Worm (Caenorhabditis elegans): ENCODE results near the gene F56B3.9.

DNA sequence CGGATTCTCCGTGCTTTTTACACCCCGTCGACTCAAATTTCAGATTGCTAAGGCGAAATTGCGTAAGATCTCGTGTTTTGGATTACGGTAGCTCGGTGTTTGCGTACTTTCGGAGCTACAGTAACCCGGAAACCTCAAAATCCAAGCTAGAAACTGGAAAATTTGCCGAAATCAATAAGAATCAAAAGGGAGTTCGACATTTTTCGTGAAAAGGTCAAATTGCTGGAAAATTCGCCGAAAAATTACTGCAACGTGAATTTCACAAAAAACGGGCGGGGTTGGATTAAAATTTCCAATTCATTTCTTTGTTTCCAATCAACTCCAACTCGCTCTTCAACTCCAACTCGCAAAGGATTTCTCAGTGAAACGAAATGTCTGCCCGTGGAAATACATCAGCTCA, 16.6 kb downstream of the F56B3.9 start, which contains the start of gene F56B3.6:
- TF ChIP-seq ztf-11 (tag; optimal IDR thresholded peaks at IDR 0.05) (no peak), hlh-1 (tag; optimal IDR thresholded peaks at IDR 0.05) (no peak), pha-4 (tag; optimal IDR thresholded peaks at IDR 0.05) (no peak), elt-3 (tag; optimal IDR thresholded peaks at IDR 0.05) (no peak), nhr-76 (tag; optimal IDR thresholded peaks at IDR 0.05) (no peak), nhr-237 (tag; optimal IDR thresholded peaks at IDR 0.05) (no peak)

Measured in whole organism, mixed stage, embryonic.